Worm (Caenorhabditis elegans) whole organism, L4 larva: Measurements from ENCODE around the gene cpsf-3.

Experiments used
- aly-2 ChIP-seq: sonication (generic microtip); optimal IDR thresholded peaks from 2 replicates; lab custom pipeline; 2018; ENCODE audit warnings: missing biosample characterization, missing genetic modification characterization
- fkh-10 ChIP-seq: fragments of 150-350 bp; optimal IDR thresholded peaks from 2 replicates; lab custom pipeline; 2014; ENCODE audit warnings: missing biosample characterization, missing genetic modification reagents, missing genetic modification characterization
- madf-5 ChIP-seq, 2 experiments: fragments of 200-800 bp; sonication (Bioruptor generic); IDR thresholded peaks; 2 replicates each; pipeline ENCODE4 v1.3.6; 2022; ENCODE audit warnings: missing compliant biosample characterization in 2 of 2, missing genetic modification characterization in 2 of 2
- unc-62 ChIP-seq, 3 experiments: fragments of 150-350 bp in 1 of 3; sonication (generic microtip); optimal IDR thresholded peaks in 2 of 3; peaks in 1 of 3; 1 replicate in 1 of 3; 2 replicates in 2 of 3; lab custom pipeline; 2014 to 2017; ENCODE audit warnings: missing biosample characterization in 3 of 3, missing genetic modification characterization in 3 of 3, missing genetic modification reagents in 3 of 3, missing genotype in 1 of 3

- TF ChIP-seq aly-2 (tag; lab: Kevin White, UChicago): no peak
- no peak for TF ChIP-seq unc-62 (GFP tag; optimal IDR thresholded peaks at IDR 0.05 in 1 of 2; lab: Kevin White, UChicago)
- no peak for TF ChIP-seq unc-62 (tag; optimal IDR thresholded peaks at IDR 0.05; lab: Kevin White, UChicago)
- TF ChIP-seq madf-5 (GFP tag; IDR thresholded peaks at IDR 0.05; lab: Robert Waterston, UW): no peak
- TF ChIP-seq fkh-10 (GFP tag; lab: Kevin White, UChicago): no peak
Measured at ce11 chrIV:13300591-13300990, 17.9 kb upstream of the cpsf-3 start, which contains the start of gene csn-6.
